Worm (Caenorhabditis elegans) whole organism, L4 larva: ENCODE data around the gene Y49E10.25.

Source experiments
- D1046.2 ChIP-seq: fragments of 200-800 bp; sonication (Bioruptor generic); IDR thresholded peaks from 2 replicates; pipeline ENCODE4 v1.3.6; 2022; ENCODE audit warnings: missing genetic modification characterization, missing compliant biosample characterization
- F26F4.8 ChIP-seq: fragments of 200-800 bp; sonication (Bioruptor generic); conservative IDR thresholded peaks from 2 replicates; pipeline ENCODE4 v1.3.6; 2022; ENCODE audit warnings: missing genetic modification characterization, missing compliant biosample characterization
- F37D6.2 ChIP-seq: sonication (generic microtip); optimal IDR thresholded peaks from 2 replicates; lab custom pipeline; 2016; ENCODE audit warnings: mild to moderate bottlenecking, missing genetic modification characterization, missing compliant biosample characterization
- R02D3.7 ChIP-seq: fragments of 150-350 bp; sonication (generic microtip); optimal IDR thresholded peaks from 3 replicates; lab custom pipeline; 2014; ENCODE audit warnings: missing biosample characterization, missing genetic modification characterization
- Y48G9A.11 ChIP-seq: fragments of 200-800 bp; sonication (Bioruptor generic); IDR thresholded peaks from 2 replicates; pipeline ENCODE4 v1.3.6; 2022; ENCODE audit warnings: missing genetic modification reagents, missing genetic modification characterization, missing compliant biosample characterization
- Y75B8A.6 ChIP-seq: fragments of 200-800 bp; sonication (Bioruptor generic); IDR thresholded peaks from 2 replicates; pipeline ENCODE4 v1.3.6; 2022; ENCODE audit warnings: missing genetic modification reagents, missing genetic modification characterization, missing compliant biosample characterization
- aly-2 ChIP-seq: sonication (generic microtip); optimal IDR thresholded peaks from 2 replicates; lab custom pipeline; 2018; ENCODE audit warnings: missing biosample characterization, missing genetic modification characterization
- arid-1 ChIP-seq: fragments of 200-800 bp; sonication (Bioruptor generic); conservative IDR thresholded peaks from 2 replicates; pipeline ENCODE4 v1.3.6; 2022; ENCODE audit warnings: missing genetic modification reagents, missing genetic modification characterization, missing compliant biosample characterization
- attf-4 ChIP-seq: sonication (generic microtip); optimal IDR thresholded peaks from 3 replicates; lab custom pipeline; 2017; ENCODE audit warnings: missing biosample characterization, missing genetic modification characterization
- ceh-20 ChIP-seq: fragments of 200-800 bp; sonication (Bioruptor generic); IDR thresholded peaks from 2 replicates; pipeline ENCODE4 v1.3.6; 2022; ENCODE audit warnings: missing genetic modification reagents, missing genetic modification characterization, missing compliant biosample characterization
- ceh-28 ChIP-seq: fragments of 150-350 bp; optimal IDR thresholded peaks from 2 replicates; lab custom pipeline; 2014; ENCODE audit warnings: missing biosample characterization, missing genetic modification reagents, missing genetic modification characterization
- ceh-32 ChIP-seq: sonication (generic microtip); optimal IDR thresholded peaks from 2 replicates; lab custom pipeline; 2016; ENCODE audit warnings: mild to moderate bottlenecking, missing genetic modification characterization, missing compliant biosample characterization; ENCODE audit not compliant: poor library complexity
- ceh-44 ChIP-seq: fragments of 200-800 bp; sonication (Bioruptor generic); IDR thresholded peaks from 2 replicates; pipeline ENCODE4 v1.3.6; 2022; ENCODE audit warnings: missing genetic modification reagents, missing genetic modification characterization, missing compliant biosample characterization
- ceh-62 ChIP-seq: sonication (generic microtip); optimal IDR thresholded peaks from 2 replicates; lab custom pipeline; 2017; ENCODE audit warnings: missing biosample characterization, missing genetic modification characterization
- ceh-82 ChIP-seq: sonication (generic microtip); optimal IDR thresholded peaks from 2 replicates; lab custom pipeline; 2017; ENCODE audit warnings: missing biosample characterization, missing genetic modification characterization
- cey-2 ChIP-seq: sonication (generic microtip); optimal IDR thresholded peaks from 3 replicates; lab custom pipeline; 2017; ENCODE audit warnings: missing genetic modification characterization, mild to moderate bottlenecking, missing compliant biosample characterization, antibody characterized with exemption, borderline replicate concordance; ENCODE audit not compliant: insufficient read depth
- daf-12 ChIP-seq: fragments of 150-350 bp; optimal IDR thresholded peaks from 2 replicates; lab custom pipeline; 2014; ENCODE audit warnings: missing biosample characterization, missing genetic modification reagents, missing genetic modification characterization
- daf-19 ChIP-seq: fragments of 200-800 bp; sonication (Bioruptor generic); conservative IDR thresholded peaks from 2 replicates; pipeline ENCODE4 v1.3.6; 2022; ENCODE audit warnings: missing genetic modification characterization, missing compliant biosample characterization
- daf-8 ChIP-seq: fragments of 200-800 bp; sonication (Bioruptor generic); IDR thresholded peaks from 2 replicates; pipeline ENCODE4 v1.3.6; 2022; ENCODE audit warnings: missing genetic modification characterization, missing compliant biosample characterization
- dmd-6 ChIP-seq: fragments of 200-800 bp; sonication (Bioruptor generic); IDR thresholded peaks from 2 replicates; pipeline ENCODE4 v1.3.6; 2022; ENCODE audit warnings: missing genetic modification reagents, missing genetic modification characterization, missing compliant biosample characterization
- dmd-9 ChIP-seq: fragments of 200-800 bp; sonication (Bioruptor generic); IDR thresholded peaks from 2 replicates; pipeline ENCODE4 v1.3.6; 2022; ENCODE audit warnings: missing genetic modification reagents, missing genetic modification characterization, missing compliant biosample characterization
- dpl-1 ChIP-seq: fragments of 150-350 bp; optimal IDR thresholded peaks from 2 replicates; lab custom pipeline; 2014; ENCODE audit warnings: missing biosample characterization, missing genetic modification reagents, missing genetic modification characterization
- duxl-1 ChIP-seq: sonication (generic microtip); optimal IDR thresholded peaks from 2 replicates; lab custom pipeline; 2016; ENCODE audit warnings: mild to moderate bottlenecking, missing genetic modification characterization, moderate library complexity, missing compliant biosample characterization; ENCODE audit not compliant: poor library complexity
- dve-1 ChIP-seq: sonication (generic microtip); optimal IDR thresholded peaks from 2 replicates; lab custom pipeline; 2017; ENCODE audit warnings: antibody characterized with exemption, mild to moderate bottlenecking, missing genetic modification characterization, missing compliant biosample characterization; ENCODE audit not compliant: insufficient read depth
- egl-27 ChIP-seq: sonication (generic microtip); optimal IDR thresholded peaks from 3 replicates; lab custom pipeline; 2017; ENCODE audit warnings: missing biosample characterization, missing genetic modification reagents, missing genetic modification characterization
- egl-43 ChIP-seq: fragments of 200-800 bp; sonication (Bioruptor generic); IDR thresholded peaks from 2 replicates; pipeline ENCODE4 v1.3.6; 2022; ENCODE audit warnings: missing genetic modification reagents, missing genetic modification characterization, missing compliant biosample characterization
- fkh-10 ChIP-seq: fragments of 150-350 bp; optimal IDR thresholded peaks from 2 replicates; lab custom pipeline; 2014; ENCODE audit warnings: missing biosample characterization, missing genetic modification reagents, missing genetic modification characterization
- fos-1 ChIP-seq: fragments of 150-350 bp; optimal IDR thresholded peaks from 2 replicates; lab custom pipeline; 2014; ENCODE audit warnings: missing biosample characterization, missing genetic modification characterization
- gei-8 ChIP-seq: fragments of 200-800 bp; sonication (Bioruptor generic); optimal IDR thresholded peaks from 2 replicates; lab custom pipeline; 2018; ENCODE audit warnings: mild to moderate bottlenecking, missing genetic modification characterization, missing compliant biosample characterization
- hlh-30 ChIP-seq: sonication (generic microtip); optimal IDR thresholded peaks from 2 replicates; lab custom pipeline; 2017; ENCODE audit warnings: antibody characterized with exemption, mild to moderate bottlenecking, missing genetic modification characterization, missing compliant biosample characterization; ENCODE audit not compliant: insufficient read depth
- jun-1 ChIP-seq: fragments of 150-350 bp; optimal IDR thresholded peaks from 2 replicates; lab custom pipeline; 2014; ENCODE audit warnings: missing biosample characterization, missing genetic modification reagents, missing genetic modification characterization
- lim-7 ChIP-seq: fragments of 200-800 bp; sonication (Bioruptor generic); IDR thresholded peaks from 2 replicates; pipeline ENCODE4 v1.3.6; 2022; ENCODE audit warnings: missing genetic modification characterization, missing compliant biosample characterization
- lin-29 ChIP-seq: fragments of 200-800 bp; sonication (Bioruptor generic); IDR thresholded peaks from 2 replicates; pipeline ENCODE4 v1.3.6; 2022; ENCODE audit warnings: missing genetic modification reagents, missing genetic modification characterization, missing compliant biosample characterization
- lin-38 ChIP-seq: fragments of 200-800 bp; sonication (Bioruptor generic); IDR thresholded peaks from 2 replicates; pipeline ENCODE4 v1.3.6; 2022; ENCODE audit warnings: missing genetic modification reagents, missing genetic modification characterization, missing compliant biosample characterization
- madf-9 ChIP-seq: fragments of 200-800 bp; sonication (Bioruptor generic); conservative IDR thresholded peaks from 2 replicates; pipeline ENCODE4 v1.3.6; 2022; ENCODE audit warnings: missing genetic modification reagents, missing genetic modification characterization, missing compliant biosample characterization
- mep-1 ChIP-seq: fragments of 150-350 bp; sonication (generic microtip); optimal IDR thresholded peaks from 3 replicates; lab custom pipeline; 2014; ENCODE audit warnings: missing biosample characterization, missing genetic modification characterization
- mes-2 ChIP-seq: sonication (generic microtip); optimal IDR thresholded peaks from 2 replicates; lab custom pipeline; 2016; ENCODE audit warnings: missing genotype, mild to moderate bottlenecking, missing genetic modification characterization, missing compliant biosample characterization; ENCODE audit not compliant: poor library complexity, severe bottlenecking
- mxl-3 ChIP-seq: fragments of 200-800 bp; sonication (Bioruptor generic); optimal IDR thresholded peaks from 2 replicates; lab custom pipeline; 2018; ENCODE audit warnings: mild to moderate bottlenecking, missing genetic modification characterization, missing compliant biosample characterization
- nhr-11 ChIP-seq: fragments of 150-350 bp; optimal IDR thresholded peaks from 2 replicates; lab custom pipeline; 2014; ENCODE audit warnings: missing biosample characterization, missing genetic modification characterization
- nhr-25 ChIP-seq: sonication (generic microtip); optimal IDR thresholded peaks from 2 replicates; lab custom pipeline; 2017; ENCODE audit warnings: missing genetic modification characterization, mild to moderate bottlenecking, missing compliant biosample characterization, antibody characterized with exemption, moderate library complexity, borderline replicate concordance; ENCODE audit not compliant: insufficient read depth
- nhr-41 ChIP-seq: fragments of 200-800 bp; sonication (Bioruptor generic); IDR thresholded peaks from 2 replicates; pipeline ENCODE4 v1.3.6; 2022; ENCODE audit warnings: missing genetic modification reagents, missing genetic modification characterization, missing compliant biosample characterization
- nhr-48 ChIP-seq: sonication (generic microtip); optimal IDR thresholded peaks from 2 replicates; lab custom pipeline; 2016; ENCODE audit warnings: mild to moderate bottlenecking, missing genetic modification characterization, missing compliant biosample characterization
- nhr-77 ChIP-seq: fragments of 150-350 bp; optimal IDR thresholded peaks from 2 replicates; lab custom pipeline; 2014; ENCODE audit warnings: missing biosample characterization, missing genetic modification characterization
- pqm-1 ChIP-seq: sonication (generic microtip); optimal IDR thresholded peaks from 2 replicates; lab custom pipeline; 2017; ENCODE audit warnings: missing biosample characterization, missing genetic modification characterization
- set-16 ChIP-seq: fragments of 200-800 bp; sonication (Bioruptor generic); IDR thresholded peaks from 2 replicates; pipeline ENCODE4 v1.3.6; 2022; ENCODE audit warnings: missing genetic modification reagents, missing genetic modification characterization, missing compliant biosample characterization
- skn-1 ChIP-seq: fragments of 150-350 bp; optimal IDR thresholded peaks from 2 replicates; lab custom pipeline; 2014; ENCODE audit warnings: missing biosample characterization, missing genetic modification characterization
- snpc-4 ChIP-seq: fragments of 150-350 bp; optimal IDR thresholded peaks from 2 replicates; lab custom pipeline; 2014; ENCODE audit warnings: missing biosample characterization, missing genetic modification characterization
- spr-3 ChIP-seq: fragments of 200-800 bp; sonication (Bioruptor generic); optimal IDR thresholded peaks from 2 replicates; lab custom pipeline; 2018; ENCODE audit warnings: mild to moderate bottlenecking, missing genetic modification characterization, missing compliant biosample characterization
- tra-1 ChIP-seq: fragments of 200-800 bp; sonication (Bioruptor generic); IDR thresholded peaks from 2 replicates; pipeline ENCODE4 v1.3.6; 2022; ENCODE audit warnings: missing genetic modification reagents, missing genetic modification characterization, missing compliant biosample characterization
- zfp-2 ChIP-seq: sonication (generic microtip); optimal IDR thresholded peaks from 2 replicates; lab custom pipeline; 2016; ENCODE audit warnings: mild to moderate bottlenecking, missing genetic modification characterization, missing compliant biosample characterization
- zip-11 ChIP-seq: fragments of 200-800 bp; sonication (Bioruptor generic); IDR thresholded peaks from 2 replicates; pipeline ENCODE4 v1.3.6; 2022; ENCODE audit warnings: missing genetic modification characterization, missing compliant biosample characterization
- ztf-11 ChIP-seq: fragments of 150-350 bp; optimal IDR thresholded peaks from 2 replicates; lab custom pipeline; 2014; ENCODE audit warnings: missing biosample characterization, missing genetic modification characterization

Y49E10.25 gene

ce11 chrIII:12453315-12453714 lies 38.6 kb downstream of the Y49E10.25 start, which contains the start of gene ani-1 (continued):
- TF ChIP-seq duxl-1 (peak; percentile 5), set-16 (no peak), jun-1 (tag; lab: Kevin White, UChicago) (no peak), mxl-3 (no peak), mes-2 (tag; lab: Kevin White, UChicago) (peak; percentile 69), daf-19 (no peak), hlh-30 (peak; percentile 54), F26F4.8 (GFP tag; lab: Robert Waterston, UW) (no peak), aly-2 (tag; lab: Kevin White, UChicago) (no peak), ceh-62 (tag; lab: Kevin White, UChicago) (no peak), tra-1 (no peak), snpc-4 (no peak), daf-8 (GFP tag; lab: Robert Waterston, UW) (no peak), fkh-10 (GFP tag; lab: Kevin White, UChicago) (no peak), R02D3.7 (tag; lab: Kevin White, UChicago) (no peak), daf-12 (tag; lab: Kevin White, UChicago) (no peak), zip-11 (no peak), ztf-11 (tag; lab: Kevin White, UChicago) (no peak), nhr-41 (GFP tag; lab: Robert Waterston, UW) (no peak), dve-1 (peak; percentile 24), F37D6.2 (tag; lab: Kevin White, UChicago) (no peak), lin-38 (GFP tag; lab: Robert Waterston, UW) (peak; percentile 77), Y48G9A.11 (GFP tag; lab: Robert Waterston, UW) (no peak), nhr-11 (tag; lab: Kevin White, UChicago) (no peak), dmd-9 (GFP tag; lab: Robert Waterston, UW) (no peak), ceh-82 (tag; lab: Kevin White, UChicago) (no peak), fos-1 (tag; lab: Kevin White, UChicago) (no peak), cey-2 (tag; lab: Kevin White, UChicago) (no peak), spr-3 (GFP tag; lab: Kevin White, UChicago) (no peak), pqm-1 (tag; lab: Kevin White, UChicago) (no peak), dpl-1 (GFP tag; lab: Kevin White, UChicago) (peak; percentile 87), ceh-44 (GFP tag; lab: Robert Waterston, UW) (no peak), lin-29 (GFP tag; lab: Robert Waterston, UW) (no peak), D1046.2 (GFP tag; lab: Robert Waterston, UW) (no peak), ceh-20 (GFP tag; lab: Robert Waterston, UW) (no peak), nhr-25 (tag; lab: Kevin White, UChicago) (peak; percentile 9), ceh-28 (tag; lab: Kevin White, UChicago) (no peak), lim-7 (GFP tag; lab: Robert Waterston, UW) (no peak), mep-1 (tag; lab: Kevin White, UChicago) (peak; percentile 69), skn-1 (tag; lab: Kevin White, UChicago) (no peak), dmd-6 (GFP tag; lab: Robert Waterston, UW) (no peak), attf-4 (tag; lab: Kevin White, UChicago) (no peak), arid-1 (GFP tag; lab: Robert Waterston, UW) (peak; percentile 42; the same call in 1 of the 2 replicates), madf-9 (no peak), nhr-77 (no peak), nhr-48 (tag; lab: Kevin White, UChicago) (no peak), zfp-2 (tag; lab: Kevin White, UChicago) (no peak), egl-27 (tag; lab: Kevin White, UChicago) (no peak), ceh-32 (tag; lab: Kevin White, UChicago) (no peak), Y75B8A.6 (GFP tag; lab: Robert Waterston, UW) (no peak), gei-8 (GFP tag; lab: Kevin White, UChicago) (no peak), egl-43 (GFP tag; lab: Robert Waterston, UW) (no peak)
